Worm (Caenorhabditis elegans): ENCODE results near the gene C07A4.2.

ce11 chrX:10155127-10155526 is 16.9 kb upstream of the C07A4.2 start:
- TF ChIP-seq him-1 (tag; optimal IDR thresholded peaks at IDR 0.05) = no peak
- no peak for TF ChIP-seq dao-5 (tag; optimal IDR thresholded peaks at IDR 0.05)
